Worm (Caenorhabditis elegans) whole organism, L2 larva: ENCODE data around the gene F58B4.5.

Experiments
- ZK546.5 ChIP-seq: sonication (generic microtip); optimal IDR thresholded peaks from 2 replicates; lab custom pipeline; 2017; ENCODE audit warnings: missing biosample characterization, missing genetic modification characterization
- aly-2 ChIP-seq: fragments of 150-350 bp; optimal IDR thresholded peaks from 2 replicates; lab custom pipeline; 2014; ENCODE audit warnings: missing biosample characterization, missing genetic modification characterization
- ama-1 ChIP-seq: fragments of 150-350 bp; optimal IDR thresholded peaks from 2 replicates; lab custom pipeline; 2018; ENCODE audit warnings: inconsistent platforms
- ceh-82 ChIP-seq: fragments of 150-350 bp; optimal IDR thresholded peaks from 2 replicates; lab custom pipeline; 2014; ENCODE audit warnings: missing biosample characterization, missing genetic modification characterization
- elt-3 ChIP-seq: sonication (generic microtip); optimal IDR thresholded peaks from 2 replicates; lab custom pipeline; 2017; ENCODE audit warnings: missing biosample characterization, missing genetic modification characterization
- fos-1 ChIP-seq: fragments of 150-350 bp; optimal IDR thresholded peaks from 2 replicates; lab custom pipeline; 2014; ENCODE audit warnings: missing biosample characterization, missing genetic modification characterization
- lin-11 ChIP-seq: fragments of 150-350 bp; sonication (generic microtip); optimal IDR thresholded peaks from 2 replicates; lab custom pipeline; 2014; ENCODE audit warnings: missing biosample characterization, missing genetic modification characterization, inconsistent platforms, mixed read lengths
- lsy-2 ChIP-seq, 2 experiments: fragments of 150-350 bp in 1 of 2; sonication (generic microtip) in 1 of 2; optimal IDR thresholded peaks; 2 replicates each; lab custom pipeline; 2014 to 2017; ENCODE audit warnings: missing biosample characterization in 2 of 2, missing genetic modification characterization in 2 of 2
- nhr-23 ChIP-seq: fragments of 150-350 bp; optimal IDR thresholded peaks from 2 replicates; lab custom pipeline; 2014; ENCODE audit warnings: missing biosample characterization, missing genetic modification reagents, missing genetic modification characterization
- nhr-77 ChIP-seq: fragments of 150-350 bp; optimal IDR thresholded peaks from 2 replicates; lab custom pipeline; 2014; ENCODE audit warnings: missing biosample characterization, missing genetic modification characterization
- unc-39 ChIP-seq: fragments of 150-350 bp; optimal IDR thresholded peaks from 2 replicates; lab custom pipeline; 2014; ENCODE audit warnings: missing biosample characterization, missing genetic modification characterization

- no peak for TF ChIP-seq unc-39 (tag; lab: Kevin White, UChicago)
- peak; percentile 39 for TF ChIP-seq lin-11
- no peak for TF ChIP-seq ceh-82 (tag; lab: Kevin White, UChicago)
- no peak for TF ChIP-seq fos-1 (tag; lab: Kevin White, UChicago)
- TF ChIP-seq elt-3: no peak
- no peak for TF ChIP-seq lsy-2 (tag; optimal IDR thresholded peaks at IDR 0.05; lab: Kevin White, UChicago)
- no peak for TF ChIP-seq ama-1 (lab: Kevin White, UChicago)
- no peak for TF ChIP-seq aly-2 (tag; lab: Kevin White, UChicago)
- no peak for TF ChIP-seq ZK546.5 (tag; lab: Kevin White, UChicago)
- TF ChIP-seq nhr-77: no peak
- TF ChIP-seq nhr-23 (tag; lab: Kevin White, UChicago): no peak
Measured at ce11 chrV:10929511-10929910, 3.0 kb upstream of the F58B4.5 start, which contains the start of gene F58B4.3.
